Fruit fly (Drosophila melanogaster) whole organism, embryonic: Measurements from ENCODE around the gene miple1.

Source experiments
- B-H2 ChIP-seq: fragments of 200-800 bp; sonication (Bioruptor generic); optimal IDR thresholded peaks from 2 replicates; lab custom pipeline; 2018; ENCODE audit warnings: missing biosample characterization, mild to moderate bottlenecking, missing genetic modification characterization
- CG10431 ChIP-seq: fragments of 200-800 bp; sonication (Bioruptor generic); optimal IDR thresholded peaks from 3 replicates; lab custom pipeline; 2018; ENCODE audit warnings: missing biosample characterization, mild to moderate bottlenecking, missing genetic modification characterization
- CG10565 ChIP-seq: fragments of 200-800 bp; sonication (Bioruptor generic); optimal IDR thresholded peaks from 3 replicates; lab custom pipeline; 2016; ENCODE audit warnings: missing biosample characterization, mild to moderate bottlenecking, missing genetic modification characterization
- CG11247 ChIP-seq: fragments of 200-800 bp; sonication (Bioruptor generic); IDR thresholded peaks from 2 replicates; pipeline ENCODE4 v1.3.6; 2022; ENCODE audit warnings: missing biosample characterization, missing genetic modification characterization
- CG11696 ChIP-seq: fragments of 200-800 bp; sonication (Bioruptor generic); IDR thresholded peaks from 2 replicates; pipeline ENCODE4 v1.3.6; 2022; ENCODE audit warnings: missing biosample characterization, missing genetic modification characterization
- CG16779 ChIP-seq: fragments of 200-800 bp; sonication (Bioruptor generic); IDR thresholded peaks from 2 replicates; pipeline ENCODE4 v1.3.6; 2022; ENCODE audit warnings: missing biosample characterization, missing genetic modification characterization
- CG31388 ChIP-seq: fragments of 200-800 bp; sonication (Bioruptor generic); optimal IDR thresholded peaks from 2 replicates; lab custom pipeline; 2016; ENCODE audit warnings: missing biosample characterization, missing genetic modification characterization
- CG32767 ChIP-seq: fragments of 200-800 bp; sonication (Bioruptor generic); IDR thresholded peaks from 2 replicates; pipeline ENCODE4 v1.3.6; 2022; ENCODE audit warnings: missing biosample characterization, missing genetic modification characterization
- CG6175 ChIP-seq: fragments of 200-800 bp; sonication (Bioruptor generic); IDR thresholded peaks from 3 replicates; pipeline ENCODE4 v1.3.6; 2022; ENCODE audit warnings: missing biosample characterization, missing genetic modification characterization
- CG6254 ChIP-seq: fragments of 200-800 bp; sonication (Bioruptor generic); optimal IDR thresholded peaks from 3 replicates; lab custom pipeline; 2017; ENCODE audit warnings: mild to moderate bottlenecking, missing biosample characterization, missing genetic modification reagents, missing genetic modification characterization
- CG6272 ChIP-seq: fragments of 200-800 bp; sonication (Bioruptor generic); IDR thresholded peaks from 2 replicates; pipeline ENCODE4 v1.3.6; 2022; ENCODE audit warnings: missing biosample characterization, missing genetic modification characterization
- CG6654 ChIP-seq: fragments of 200-800 bp; sonication (Bioruptor generic); optimal IDR thresholded peaks from 2 replicates; lab custom pipeline; 2017; ENCODE audit warnings: missing biosample characterization, mild to moderate bottlenecking, missing genetic modification characterization
- CG6689 ChIP-seq: fragments of 200-800 bp; sonication (Bioruptor generic); IDR thresholded peaks from 2 replicates; pipeline ENCODE4 v1.3.6; 2022; ENCODE audit warnings: missing biosample characterization, missing genetic modification characterization
- CG8478 ChIP-seq: fragments of >200 bp; optimal IDR thresholded peaks from 2 replicates; lab custom pipeline; 2018
- CG8765 ChIP-seq: fragments of 200-800 bp; sonication (Bioruptor generic); IDR thresholded peaks from 2 replicates; pipeline ENCODE4 v1.3.6; 2022; ENCODE audit warnings: missing biosample characterization, missing genetic modification characterization
- CG9215 ChIP-seq: fragments of 200-800 bp; sonication (Bioruptor generic); IDR thresholded peaks from 2 replicates; pipeline ENCODE4 v1.3.6; 2022; ENCODE audit warnings: missing biosample characterization, missing genetic modification characterization
- CG9797 ChIP-seq: fragments of 200-800 bp; sonication (Bioruptor generic); optimal IDR thresholded peaks from 3 replicates; lab custom pipeline; 2018; ENCODE audit warnings: missing biosample characterization, mild to moderate bottlenecking, missing genetic modification characterization
- CTCF ChIP-seq: fragments of 200-800 bp; sonication (Bioruptor generic); optimal IDR thresholded peaks from 2 replicates; lab custom pipeline; 2017; ENCODE audit warnings: missing biosample characterization, mild to moderate bottlenecking, missing genetic modification characterization, moderate library complexity
- CoRest ChIP-seq: fragments of 200-800 bp; sonication (Bioruptor generic); optimal IDR thresholded peaks from 3 replicates; lab custom pipeline; 2018; ENCODE audit warnings: missing biosample characterization, mild to moderate bottlenecking, missing genetic modification characterization, moderate library complexity
- Deaf1 ChIP-seq: fragments of 200-800 bp; optimal IDR thresholded peaks from 3 replicates; lab custom pipeline; 2019; ENCODE audit warnings: missing biosample characterization, mild to moderate bottlenecking, missing genetic modification characterization, moderate library complexity
- ERR ChIP-seq: fragments of 200-800 bp; sonication (Bioruptor generic); optimal IDR thresholded peaks from 2 replicates; lab custom pipeline; 2016; ENCODE audit warnings: missing biosample characterization, missing genetic modification characterization
- Fer3 ChIP-seq: fragments of 200-800 bp; sonication (Bioruptor generic); optimal IDR thresholded peaks from 2 replicates; lab custom pipeline; 2018; ENCODE audit warnings: missing biosample characterization, mild to moderate bottlenecking, missing genetic modification characterization, moderate library complexity
- GATAe ChIP-seq: fragments of 200-800 bp; sonication (Bioruptor generic); conservative IDR thresholded peaks from 2 replicates; pipeline ENCODE4 v1.3.6; 2022; ENCODE audit warnings: missing biosample characterization, missing genetic modification characterization
- Hmr ChIP-seq: fragments of 200-800 bp; sonication (Bioruptor generic); optimal IDR thresholded peaks from 3 replicates; lab custom pipeline; 2017; ENCODE audit warnings: mild to moderate bottlenecking, missing biosample characterization, missing genetic modification reagents, missing genetic modification characterization
- Hr39 ChIP-seq: fragments of >200 bp; optimal IDR thresholded peaks from 2 replicates; lab custom pipeline; 2017
- Hr78 ChIP-seq, 2 experiments: fragments of 200-800 bp in 1 of 2; fragments of >200 bp in 1 of 2; sonication (Bioruptor generic) in 1 of 2; optimal IDR thresholded peaks; 2 replicates each; lab custom pipeline; 2017 to 2019; ENCODE audit warnings: missing biosample characterization in 2 of 2, missing genetic modification characterization in 2 of 2, mild to moderate bottlenecking in 1 of 2, moderate library complexity in 1 of 2
- MBD-R2 ChIP-seq: fragments of 200-800 bp; sonication (Bioruptor generic); IDR thresholded peaks from 2 replicates; pipeline ENCODE4 v1.3.6; 2022; ENCODE audit warnings: missing biosample characterization, missing genetic modification characterization
- Mrtf ChIP-seq: fragments of 200-800 bp; sonication (Bioruptor generic); IDR thresholded peaks from 3 replicates; pipeline ENCODE4 v1.3.6; 2022; ENCODE audit warnings: missing biosample characterization, missing genetic modification characterization
- Nf-YC ChIP-seq: fragments of 200-800 bp; optimal IDR thresholded peaks from 3 replicates; lab custom pipeline; 2019; ENCODE audit warnings: missing biosample characterization, mild to moderate bottlenecking, missing genetic modification characterization, moderate library complexity
- Optix ChIP-seq: fragments of 200-800 bp; sonication (Bioruptor generic); IDR thresholded peaks from 3 replicates; pipeline ENCODE4 v1.3.6; 2022; ENCODE audit warnings: missing biosample characterization, missing genetic modification characterization
- Sox100B ChIP-seq: fragments of 200-800 bp; sonication (Bioruptor generic); optimal IDR thresholded peaks from 3 replicates; lab custom pipeline; 2018; ENCODE audit warnings: missing biosample characterization, mild to moderate bottlenecking, missing genetic modification characterization
- Ssrp ChIP-seq: fragments of 200-800 bp; sonication (Bioruptor generic); optimal IDR thresholded peaks from 2 replicates; lab custom pipeline; 2018; ENCODE audit warnings: missing biosample characterization, mild to moderate bottlenecking, missing genetic modification characterization, moderate library complexity
- TFAM ChIP-seq: fragments of 200-800 bp; sonication (Bioruptor generic); optimal IDR thresholded peaks from 2 replicates; lab custom pipeline; 2017; ENCODE audit warnings: missing biosample characterization, missing genetic modification characterization, inconsistent platforms
- abd-A ChIP-seq: fragments of 200-800 bp; sonication (Bioruptor generic); optimal IDR thresholded peaks from 3 replicates; lab custom pipeline; 2019; ENCODE audit warnings: missing biosample characterization, mild to moderate bottlenecking, missing genetic modification characterization, moderate library complexity
- br ChIP-seq: fragments of >200 bp; optimal IDR thresholded peaks from 2 replicates; lab custom pipeline; 2017
- ci ChIP-seq: fragments of 200-800 bp; sonication (Bioruptor generic); IDR thresholded peaks from 3 replicates; pipeline ENCODE4 v1.3.6; 2022; ENCODE audit warnings: missing biosample characterization, missing genetic modification characterization
- crol ChIP-seq: fragments of 200-800 bp; sonication (Bioruptor generic); IDR thresholded peaks from 2 replicates; pipeline ENCODE4 v1.3.6; 2022; ENCODE audit warnings: missing biosample characterization, missing genetic modification characterization
- en ChIP-seq: fragments of 200-800 bp; sonication (Bioruptor generic); optimal IDR thresholded peaks from 2 replicates; lab custom pipeline; 2016; ENCODE audit warnings: missing biosample characterization, missing genetic modification characterization
- esg ChIP-seq: fragments of 200-800 bp; sonication (Bioruptor generic); conservative IDR thresholded peaks from 2 replicates; pipeline ENCODE4 v1.3.6; 2022; ENCODE audit warnings: missing biosample characterization, missing genetic modification characterization
- eyg ChIP-seq: fragments of 200-800 bp; sonication (Bioruptor generic); optimal IDR thresholded peaks from 3 replicates; lab custom pipeline; 2016; ENCODE audit warnings: missing biosample characterization, missing genetic modification characterization
- fd64A ChIP-seq: fragments of 200-800 bp; sonication (Bioruptor generic); optimal IDR thresholded peaks from 3 replicates; lab custom pipeline; 2018; ENCODE audit warnings: missing biosample characterization, mild to moderate bottlenecking, missing genetic modification characterization
- fu2 ChIP-seq: fragments of 200-800 bp; sonication (Bioruptor generic); optimal IDR thresholded peaks from 2 replicates; lab custom pipeline; 2016; ENCODE audit warnings: missing biosample characterization, missing genetic modification characterization
- gfzf ChIP-seq: fragments of 200-800 bp; sonication (Bioruptor generic); optimal IDR thresholded peaks from 2 replicates; lab custom pipeline; 2016; ENCODE audit warnings: missing biosample characterization, mild to moderate bottlenecking, missing genetic modification characterization, moderate library complexity
- h ChIP-seq: fragments of >200 bp; optimal IDR thresholded peaks from 2 replicates; lab custom pipeline; 2017
- inv ChIP-seq: fragments of 200-800 bp; sonication (Bioruptor generic); IDR thresholded peaks from 2 replicates; pipeline ENCODE4 v1.3.6; 2022; ENCODE audit warnings: missing biosample characterization, missing genetic modification characterization; ENCODE audit not compliant: partially characterized antibody
- lmd ChIP-seq: fragments of 200-800 bp; sonication (Bioruptor generic); IDR thresholded peaks from 2 replicates; pipeline ENCODE4 v1.3.6; 2022; ENCODE audit warnings: missing biosample characterization, missing genetic modification characterization
- pnt ChIP-seq: fragments of 200-800 bp; sonication (Bioruptor generic); optimal IDR thresholded peaks from 3 replicates; lab custom pipeline; 2016; ENCODE audit warnings: missing biosample characterization, missing genetic modification characterization
- sim ChIP-seq: fragments of 200-800 bp; sonication (Bioruptor generic); IDR thresholded peaks from 2 replicates; pipeline ENCODE4 v1.3.6; 2022; ENCODE audit warnings: missing biosample characterization, missing genetic modification characterization
- tgo ChIP-seq: fragments of 200-800 bp; sonication (Bioruptor generic); IDR thresholded peaks from 3 replicates; pipeline ENCODE4 v1.3.6; 2022; ENCODE audit warnings: missing biosample characterization, missing genetic modification characterization
- wdn ChIP-seq: fragments of 200-800 bp; sonication (Bioruptor generic); IDR thresholded peaks from 2 replicates; pipeline ENCODE4 v1.3.6; 2022; ENCODE audit warnings: missing biosample characterization, missing genetic modification characterization
- wek ChIP-seq: fragments of 200-800 bp; sonication (Bioruptor generic); optimal IDR thresholded peaks from 3 replicates; lab custom pipeline; 2018; ENCODE audit warnings: missing biosample characterization, mild to moderate bottlenecking, missing genetic modification characterization, moderate library complexity

miple1 gene

DNA sequence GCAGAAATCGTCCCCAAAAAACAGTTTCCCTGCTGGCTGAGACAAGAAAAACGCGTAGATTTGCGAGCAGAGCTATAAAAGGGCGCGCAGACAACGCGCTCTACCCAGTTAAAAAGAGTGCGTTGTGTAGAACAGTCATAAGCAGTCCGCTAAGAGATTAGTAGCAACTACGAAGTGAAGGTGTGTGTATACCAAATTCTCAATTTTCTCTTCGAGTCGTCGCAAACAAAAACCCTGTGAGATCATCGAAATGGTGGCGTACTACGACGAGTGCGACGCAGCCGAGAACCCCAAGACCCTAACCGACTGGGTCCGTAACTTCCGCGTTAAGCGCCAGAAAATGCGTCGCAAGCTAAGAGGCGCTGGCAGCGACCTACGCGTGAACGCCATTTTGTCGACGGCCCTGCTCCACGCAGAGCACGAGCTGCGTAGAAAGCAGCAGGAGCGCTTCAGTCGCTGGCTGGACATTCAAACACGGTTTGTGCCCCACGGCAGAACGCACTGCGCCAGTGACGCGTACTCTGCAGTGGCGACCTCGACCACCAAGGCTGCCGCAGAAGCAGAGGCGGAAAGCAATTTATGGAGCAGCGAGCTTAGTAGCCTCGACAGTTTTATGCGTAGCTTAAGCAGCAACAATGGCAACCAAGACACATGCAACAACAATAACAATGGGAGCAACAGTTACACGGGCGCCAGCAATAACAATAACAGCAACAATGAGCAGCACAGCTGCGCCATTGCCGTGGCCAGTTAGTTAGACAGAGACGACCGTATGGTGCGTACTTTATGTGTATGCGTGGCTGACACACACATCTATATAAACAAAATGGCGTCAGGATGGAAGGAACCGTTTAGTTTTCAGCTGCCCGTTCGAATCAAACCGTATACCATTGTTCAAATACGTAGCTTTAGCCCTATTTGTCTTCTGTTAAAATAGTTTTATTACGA lies 42.8 kb upstream of the miple1 start (continued):
- TF ChIP-seq Hr78 (GFP tag; optimal IDR thresholded peaks at IDR 0.05; lab: Kevin White, UChicago) (no peak), Ssrp (tag; lab: Kevin White, UChicago) (peak; percentile 57), CG6689 (GFP tag; lab: Robert Waterston, UW) (no peak), abd-A (tag; lab: Kevin White, UChicago) (peak; percentile 82), Hr39 (lab: Kevin White, UChicago) (no peak), en (GFP tag; lab: Kevin White, UChicago) (no peak), tgo (GFP tag; lab: Robert Waterston, UW) (no peak), Fer3 (tag; lab: Kevin White, UChicago) (no peak), CG6175 (GFP tag; lab: Robert Waterston, UW) (peak; percentile 72; the same call in 1 of the 3 replicates), CG9797 (GFP tag; lab: Kevin White, UChicago) (no peak), CG8478 (peak; percentile 86), B-H2 (no peak), Sox100B (peak; percentile 20), Deaf1 (tag; lab: Kevin White, UChicago) (peak; percentile 40), CG6272 (GFP tag; lab: Robert Waterston, UW) (0 out of 2 replicates have a peak, but pooled peaks have one; percentile 21), gfzf (GFP tag; lab: Kevin White, UChicago) (no peak), CG32767 (peak; percentile 91), pnt (GFP tag; lab: Kevin White, UChicago) (no peak), CG10431 (GFP tag; lab: Kevin White, UChicago) (peak; percentile 58), fd64A (GFP tag; lab: Kevin White, UChicago) (peak; percentile 1), Optix (peak; percentile 48; the same call in 1 of the 3 replicates), br (lab: Kevin White, UChicago) (no peak), CTCF (no peak), CG11247 (peak; percentile 51; the same call in 1 of the 2 replicates), h (no peak), Nf-YC (peak; percentile 24), wdn (GFP tag; lab: Robert Waterston, UW) (no peak), CG9215 (GFP tag; lab: Robert Waterston, UW) (no peak), CG11696 (GFP tag; lab: Robert Waterston, UW) (no peak), CG8765 (GFP tag; lab: Robert Waterston, UW) (no peak), Mrtf (GFP tag; lab: Robert Waterston, UW) (no peak), CG6254 (GFP tag; lab: Kevin White, UChicago) (no peak), esg (GFP tag; lab: Robert Waterston, UW) (no peak), MBD-R2 (GFP tag; lab: Robert Waterston, UW) (no peak), ci (peak; percentile 55), wek (GFP tag; lab: Kevin White, UChicago) (no peak), CG31388 (GFP tag; lab: Kevin White, UChicago) (no peak), crol (GFP tag; lab: Robert Waterston, UW) (no peak), lmd (GFP tag; lab: Robert Waterston, UW) (no peak), GATAe (no peak), inv (GFP tag; lab: Robert Waterston, UW) (0 out of 2 replicates have a peak, but pooled peaks have one; percentile 19), fu2 (no peak), TFAM (GFP tag; lab: Kevin White, UChicago) (no peak), sim (peak; percentile 51; the same call in 1 of the 2 replicates), CG6654 (GFP tag; lab: Kevin White, UChicago) (no peak), CG10565 (no peak), Hmr (peak; percentile 49), CoRest (tag; lab: Kevin White, UChicago) (no peak), eyg (GFP tag; lab: Kevin White, UChicago) (no peak), CG16779 (peak; percentile 46; the same call in 1 of the 2 replicates), ERR (GFP tag; lab: Kevin White, UChicago) (peak; percentile 40)
